Worm (Caenorhabditis elegans) whole organism, young adult: ENCODE results near the gene M142.5.

Source experiments
- C06A6.2 ChIP-seq: fragments of 200-800 bp; sonication (Bioruptor generic); conservative IDR thresholded peaks from 2 replicates; pipeline ENCODE4 v1.3.6; 2022; ENCODE audit warnings: missing genetic modification characterization, missing compliant biosample characterization
- F33H1.4 ChIP-seq: fragments of 200-800 bp; sonication (Bioruptor generic); IDR thresholded peaks from 2 replicates; pipeline ENCODE4 v1.3.6; 2022; ENCODE audit warnings: missing genetic modification reagents, missing genetic modification characterization, missing compliant biosample characterization
- F52B5.7 ChIP-seq: sonication (generic microtip); optimal IDR thresholded peaks from 2 replicates; lab custom pipeline; 2016; ENCODE audit warnings: mild to moderate bottlenecking, missing genetic modification characterization, missing compliant biosample characterization
- K12H6.12 ChIP-seq: fragments of 200-800 bp; sonication (Bioruptor generic); optimal IDR thresholded peaks from 2 replicates; lab custom pipeline; 2018; ENCODE audit warnings: mild to moderate bottlenecking, missing genetic modification characterization, missing compliant biosample characterization
- Y53F4B.3 ChIP-seq: fragments of 200-800 bp; sonication (Bioruptor generic); IDR thresholded peaks from 2 replicates; pipeline ENCODE4 v1.3.6; 2022; ENCODE audit warnings: missing genetic modification reagents, missing genetic modification characterization, missing compliant biosample characterization
- Y56A3A.18 ChIP-seq: fragments of 200-800 bp; sonication (Bioruptor generic); IDR thresholded peaks from 2 replicates; pipeline ENCODE4 v1.3.6; 2022; ENCODE audit warnings: missing genetic modification reagents, missing genetic modification characterization, missing compliant biosample characterization
- ZK185.1 ChIP-seq: sonication (generic microtip); optimal IDR thresholded peaks from 2 replicates; lab custom pipeline; 2016; ENCODE audit warnings: mild to moderate bottlenecking, missing genetic modification characterization, missing compliant biosample characterization; ENCODE audit not compliant: poor library complexity, severe bottlenecking
- ama-1 ChIP-seq, 3 experiments: fragments of 150-350 bp in 1 of 3; sonication (generic microtip) in 2 of 3; optimal IDR thresholded peaks; 2 replicates each; lab custom pipeline; 2014 to 2018; ENCODE audit warnings: missing biosample characterization in 2 of 3, missing genetic modification characterization in 2 of 3, missing genetic modification reagents in 2 of 3
- atf-7 ChIP-seq: sonication (generic microtip); optimal IDR thresholded peaks from 2 replicates; lab custom pipeline; 2017; ENCODE audit warnings: mild to moderate bottlenecking, missing genetic modification characterization, missing compliant biosample characterization
- attf-6 ChIP-seq: fragments of 200-800 bp; sonication (Bioruptor generic); IDR thresholded peaks from 2 replicates; pipeline ENCODE4 v1.3.6; 2022; ENCODE audit warnings: missing genetic modification reagents, missing genetic modification characterization, missing compliant biosample characterization
- cebp-1 ChIP-seq, 2 experiments: fragments of 200-800 bp in 1 of 2; sonication (Bioruptor generic) in 1 of 2; sonication (generic microtip) in 1 of 2; IDR thresholded peaks in 1 of 2; optimal IDR thresholded peaks in 1 of 2; 2 replicates each; pipeline versions ENCODE4 v1.3.6 to Lab custom; 2017 to 2022; ENCODE audit warnings: missing compliant biosample characterization in 2 of 2, missing genetic modification characterization in 2 of 2, mild to moderate bottlenecking in 1 of 2, missing genetic modification reagents in 1 of 2, moderate library complexity in 1 of 2
- dpff-1 ChIP-seq: sonication (generic microtip); optimal IDR thresholded peaks from 2 replicates; lab custom pipeline; 2017; ENCODE audit warnings: mild to moderate bottlenecking, missing genetic modification characterization, missing compliant biosample characterization
- dpl-1 ChIP-seq: fragments of 150-350 bp; optimal IDR thresholded peaks from 2 replicates; lab custom pipeline; 2014; ENCODE audit warnings: missing biosample characterization, missing genetic modification reagents, missing genetic modification characterization
- efl-1 ChIP-seq: fragments of 150-350 bp; optimal IDR thresholded peaks from 2 replicates; lab custom pipeline; 2014; ENCODE audit warnings: missing biosample characterization, missing genetic modification reagents, missing genetic modification characterization
- egl-18 ChIP-seq: fragments of 200-800 bp; sonication (Bioruptor generic); IDR thresholded peaks from 2 replicates; pipeline ENCODE4 v1.3.6; 2022; ENCODE audit warnings: missing genetic modification reagents, missing genetic modification characterization, missing compliant biosample characterization
- egl-44 ChIP-seq: fragments of 200-800 bp; sonication (Bioruptor generic); IDR thresholded peaks from 2 replicates; pipeline ENCODE4 v1.3.6; 2022; ENCODE audit warnings: missing genetic modification reagents, missing genetic modification characterization, missing compliant biosample characterization
- egrh-3 ChIP-seq: fragments of 200-800 bp; sonication (Bioruptor generic); IDR thresholded peaks from 2 replicates; pipeline ENCODE4 v1.3.6; 2022; ENCODE audit warnings: missing genetic modification reagents, missing genetic modification characterization, missing compliant biosample characterization
- hlh-26 ChIP-seq: fragments of 200-800 bp; sonication (Bioruptor generic); conservative IDR thresholded peaks from 2 replicates; pipeline ENCODE4 v1.3.6; 2022; ENCODE audit warnings: missing genetic modification reagents, missing genetic modification characterization, missing compliant biosample characterization
- hmg-1.2 ChIP-seq: fragments of 200-800 bp; sonication (Bioruptor generic); IDR thresholded peaks from 2 replicates; pipeline ENCODE4 v1.3.6; 2022; ENCODE audit warnings: missing genetic modification reagents, missing genetic modification characterization, missing compliant biosample characterization
- lin-35 ChIP-seq, 3 experiments: fragments of 150-350 bp in 2 of 3; sonication (generic microtip) in 1 of 3; optimal IDR thresholded peaks; 2 replicates each; lab custom pipeline; 2014 to 2018; ENCODE audit warnings: missing biosample characterization in 3 of 3, missing genetic modification characterization in 3 of 3, missing genetic modification reagents in 3 of 3
- lin-40 ChIP-seq: sonication (generic microtip); optimal IDR thresholded peaks from 2 replicates; lab custom pipeline; 2016; ENCODE audit warnings: missing genetic modification characterization, mild to moderate bottlenecking, missing compliant biosample characterization, missing genotype, missing genetic modification reagents
- lsl-1 ChIP-seq: fragments of 200-800 bp; sonication (Bioruptor generic); optimal IDR thresholded peaks from 2 replicates; lab custom pipeline; 2018; ENCODE audit warnings: mild to moderate bottlenecking, missing genetic modification characterization, moderate library complexity, missing compliant biosample characterization
- madf-6 ChIP-seq: fragments of 200-800 bp; sonication (Bioruptor generic); IDR thresholded peaks from 2 replicates; pipeline ENCODE4 v1.3.6; 2022; ENCODE audit warnings: missing genetic modification reagents, missing genetic modification characterization, missing compliant biosample characterization
- mcd-1 ChIP-seq: fragments of 200-800 bp; sonication (Bioruptor generic); IDR thresholded peaks from 2 replicates; pipeline ENCODE4 v1.3.6; 2022; ENCODE audit warnings: missing genetic modification reagents, missing genetic modification characterization, missing compliant biosample characterization
- mes-4 ChIP-seq: sonication (generic microtip); optimal IDR thresholded peaks from 2 replicates; lab custom pipeline; 2016; ENCODE audit warnings: missing genotype, missing genetic modification characterization, missing compliant biosample characterization
- nhr-120 ChIP-seq: fragments of 200-800 bp; sonication (Bioruptor generic); IDR thresholded peaks from 2 replicates; pipeline ENCODE4 v1.3.6; 2022; ENCODE audit warnings: missing genetic modification characterization, missing compliant biosample characterization
- nhr-90 ChIP-seq: sonication (generic microtip); optimal IDR thresholded peaks from 2 replicates; lab custom pipeline; 2016; ENCODE audit warnings: missing genotype, mild to moderate bottlenecking, missing genetic modification characterization, missing compliant biosample characterization
- snpc-3.4 ChIP-seq: sonication (generic microtip); optimal IDR thresholded peaks from 2 replicates; lab custom pipeline; 2017; ENCODE audit warnings: missing genetic modification characterization, mild to moderate bottlenecking, missing compliant biosample characterization, antibody characterized with exemption, moderate library complexity, missing genotype, missing genetic modification reagents
- snpc-4 ChIP-seq, 5 experiments: fragments of 150-350 bp in 1 of 5; sonication (generic microtip) in 4 of 5; optimal IDR thresholded peaks; 2 replicates each; lab custom pipeline; 2014 to 2018; ENCODE audit warnings: missing genetic modification characterization in 5 of 5, missing biosample characterization in 3 of 5, antibody characterized with exemption in 2 of 5, mild to moderate bottlenecking in 2 of 5, missing compliant biosample characterization in 2 of 5, missing genotype in 2 of 5, moderate library complexity in 2 of 5, missing genetic modification reagents in 1 of 5
- sptf-2 ChIP-seq: fragments of 200-800 bp; sonication (Bioruptor generic); optimal IDR thresholded peaks from 2 replicates; lab custom pipeline; 2018; ENCODE audit warnings: mild to moderate bottlenecking, missing genetic modification characterization, missing compliant biosample characterization
- tlf-1 ChIP-seq: fragments of 200-800 bp; sonication (Bioruptor generic); optimal IDR thresholded peaks from 2 replicates; lab custom pipeline; 2018; ENCODE audit warnings: mild to moderate bottlenecking, missing genetic modification characterization, missing compliant biosample characterization
- xnd-1 ChIP-seq: sonication (generic microtip); optimal IDR thresholded peaks from 2 replicates; lab custom pipeline; 2016; ENCODE audit warnings: missing genotype, missing genetic modification reagents, missing genetic modification characterization, missing compliant biosample characterization
- zfh-2 ChIP-seq: fragments of 200-800 bp; sonication (Bioruptor generic); conservative IDR thresholded peaks from 2 replicates; pipeline ENCODE4 v1.3.6; 2022; ENCODE audit warnings: missing genetic modification reagents, missing genetic modification characterization, missing compliant biosample characterization
- ztf-25 ChIP-seq: fragments of 200-800 bp; sonication (Bioruptor generic); IDR thresholded peaks from 2 replicates; pipeline ENCODE4 v1.3.6; 2022; ENCODE audit warnings: missing genetic modification reagents, missing genetic modification characterization, missing compliant biosample characterization
- ztf-26 ChIP-seq: sonication (generic microtip); optimal IDR thresholded peaks from 2 replicates; lab custom pipeline; 2017; ENCODE audit warnings: missing genetic modification characterization, missing compliant biosample characterization
- ztf-28 ChIP-seq: fragments of 200-800 bp; sonication (Bioruptor generic); IDR thresholded peaks from 2 replicates; pipeline ENCODE4 v1.3.6; 2022; ENCODE audit warnings: missing genetic modification reagents, missing genetic modification characterization, missing compliant biosample characterization
- ztf-6 ChIP-seq: fragments of 200-800 bp; sonication (Bioruptor generic); IDR thresholded peaks from 2 replicates; pipeline ENCODE4 v1.3.6; 2022; ENCODE audit warnings: missing genetic modification reagents, missing genetic modification characterization, missing compliant biosample characterization

Gene M142.5

DNA sequence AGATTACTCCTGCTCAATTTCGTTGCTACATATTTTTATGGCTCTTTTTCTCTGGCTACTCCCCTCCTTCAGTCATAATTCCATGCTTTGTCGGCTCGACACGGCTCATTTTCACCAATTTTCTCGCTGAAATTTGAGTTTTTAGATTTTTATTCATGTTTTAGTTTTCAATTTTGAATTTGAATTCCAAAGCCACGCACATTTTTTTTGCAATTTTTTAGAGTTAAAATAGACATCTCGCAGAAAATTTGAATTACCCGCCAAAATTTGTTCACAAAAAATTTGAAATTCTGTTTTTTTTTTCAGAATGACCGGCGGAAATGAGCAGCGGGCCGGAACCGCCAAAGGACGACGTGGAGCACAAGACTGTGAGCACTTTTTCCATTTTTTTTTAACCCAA, 28.7 kb upstream of the M142.5 start, which contains the start of gene unc-119:
TSS of gene unc-119 (plus strand) at position 301 of the 400 bp plus-strand sequence.
- TF ChIP-seq mes-4 (tag; lab: Kevin White, UChicago) (no peak), ztf-26 (tag; lab: Kevin White, UChicago) (no peak), egl-18 (GFP tag; lab: Robert Waterston, UW) (no peak), ztf-28 (GFP tag; lab: Robert Waterston, UW) (no peak), hlh-26 (GFP tag; lab: Robert Waterston, UW) (no peak), attf-6 (GFP tag; lab: Robert Waterston, UW) (no peak), ztf-6 (GFP tag; lab: Robert Waterston, UW) (no peak), C06A6.2 (GFP tag; lab: Robert Waterston, UW) (no peak), Y56A3A.18 (no peak), dpff-1 (tag; lab: Kevin White, UChicago) (no peak), snpc-3.4 (tag; lab: Kevin White, UChicago) (no peak), snpc-4 (GFP tag; optimal IDR thresholded peaks at IDR 0.05; lab: Kevin White, UChicago) (no peak), snpc-4 (tag; optimal IDR thresholded peaks at IDR 0.05; lab: Kevin White, UChicago) (no peak), ztf-25 (GFP tag; lab: Robert Waterston, UW) (no peak), nhr-120 (no peak), F52B5.7 (tag; lab: Kevin White, UChicago) (no peak), egrh-3 (GFP tag; lab: Robert Waterston, UW) (no peak), Y53F4B.3 (GFP tag; lab: Robert Waterston, UW) (no peak), lsl-1 (GFP tag; lab: Kevin White, UChicago) (no peak), sptf-2 (GFP tag; lab: Kevin White, UChicago) (no peak), madf-6 (no peak)

DNA sequence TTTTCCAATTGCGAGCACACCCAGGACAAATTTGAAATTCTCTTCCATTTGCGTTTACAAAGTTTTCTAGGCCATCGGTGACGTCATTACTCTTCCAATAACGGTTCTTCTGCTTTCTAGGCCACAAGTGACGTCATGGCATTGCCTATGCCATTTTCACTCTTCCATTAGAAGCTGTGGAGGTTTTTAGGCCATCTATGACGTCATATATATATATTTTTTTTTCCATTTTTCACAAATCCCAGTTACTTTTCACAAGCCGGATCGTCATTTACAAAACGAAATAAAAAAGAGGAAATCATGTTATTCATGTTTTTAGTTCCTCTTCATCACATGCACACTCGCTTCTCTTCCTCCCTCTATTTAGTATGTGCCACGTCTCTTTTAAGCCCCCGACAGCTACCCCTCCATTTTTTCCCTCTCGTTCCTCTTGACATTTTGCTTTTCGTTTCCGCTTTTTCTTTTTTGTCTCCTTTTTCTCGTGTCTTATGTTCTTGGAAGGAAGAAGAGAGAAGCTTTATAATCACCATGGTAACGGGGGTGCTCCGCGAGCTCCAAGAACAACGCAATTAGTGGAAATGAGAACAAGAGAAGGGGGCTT, 27.9 kb upstream of the M142.5 start:
- TF ChIP-seq nhr-90 (tag; lab: Kevin White, UChicago) (no peak), atf-7 (peak; percentile 62), ZK185.1 (no peak), K12H6.12 (tag; lab: Kevin White, UChicago) (peak; percentile 12)

DNA sequence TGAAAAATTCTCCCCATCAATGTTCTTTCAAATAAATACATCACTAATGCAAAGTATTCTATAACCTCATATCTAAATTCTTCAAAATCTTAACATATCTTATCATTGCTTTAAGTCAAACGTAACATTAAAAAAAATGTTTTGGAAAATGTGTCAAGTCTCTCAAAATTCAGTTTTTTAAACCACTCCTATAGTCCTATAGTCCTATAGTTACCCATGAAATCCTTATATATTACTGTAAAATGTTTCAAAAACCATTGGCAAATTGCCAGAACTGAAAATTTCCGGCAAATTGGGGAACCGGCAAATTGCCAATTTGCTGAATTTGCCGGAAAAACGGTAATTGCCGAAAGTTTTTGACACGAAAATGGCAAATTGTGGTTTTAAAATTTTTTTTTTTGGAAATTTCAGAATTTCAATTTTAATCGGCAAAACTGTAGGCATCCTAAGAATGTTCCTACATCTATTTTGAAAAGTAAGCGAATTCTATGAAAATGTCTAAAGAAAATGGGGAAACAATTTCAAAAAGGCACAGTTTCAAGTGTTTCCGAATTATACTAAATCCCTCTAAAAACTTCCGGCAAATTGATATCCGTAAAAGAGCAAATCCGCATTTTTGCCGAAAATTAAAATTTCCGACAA, 26.6 kb upstream of the M142.5 start:
- TF ChIP-seq lin-35 (GFP tag; optimal IDR thresholded peaks at IDR 0.05; lab: Kevin White, UChicago): peak in 1 of 3 experiments; percentile 76
- TF ChIP-seq efl-1 (GFP tag; lab: Kevin White, UChicago): peak; percentile 54
- TF ChIP-seq dpff-1 (tag; lab: Kevin White, UChicago): no peak
- no peak for TF ChIP-seq tlf-1 (GFP tag; lab: Kevin White, UChicago)
- peak; percentile 79 for TF ChIP-seq dpl-1
- no peak for TF ChIP-seq lin-40
- no peak for TF ChIP-seq xnd-1

- TF ChIP-seq lin-35 (GFP tag; optimal IDR thresholded peaks at IDR 0.05; lab: Kevin White, UChicago) (peak in 2 of 3 experiments; percentile 46 to 88), egl-44 (GFP tag; lab: Robert Waterston, UW) (no peak), efl-1 (GFP tag; lab: Kevin White, UChicago) (peak; percentile 45), zfh-2 (GFP tag; lab: Robert Waterston, UW) (0 out of 2 replicates have a peak, but pooled peaks have one; percentile 18), lin-40 (peak; percentile 27), hmg-1.2 (peak; percentile 84), mcd-1 (GFP tag; lab: Robert Waterston, UW) (peak; percentile 40), K12H6.12 (tag; lab: Kevin White, UChicago) (peak; percentile 12), dpl-1 (peak; percentile 51), attf-6 (GFP tag; lab: Robert Waterston, UW) (no peak), cebp-1 (GFP tag; IDR thresholded peaks at IDR 0.05; lab: Robert Waterston, UW) (0 out of 2 replicates have a peak, but pooled peaks have one; percentile 19), cebp-1 (tag; optimal IDR thresholded peaks at IDR 0.05; lab: Kevin White, UChicago) (peak; percentile 52), ama-1 (optimal IDR thresholded peaks at IDR 0.05; lab: Kevin White, UChicago) (no peak), ama-1 (GFP tag; optimal IDR thresholded peaks at IDR 0.05; lab: Kevin White, UChicago) (peak in 1 of 2 experiments; percentile 12), snpc-4 (GFP tag; optimal IDR thresholded peaks at IDR 0.05; lab: Kevin White, UChicago) (peak; percentile 61), snpc-4 (tag; optimal IDR thresholded peaks at IDR 0.05; lab: Kevin White, UChicago) (no peak), F33H1.4 (GFP tag; lab: Robert Waterston, UW) (no peak)
Measured at ce11 chrIII:10905112-10905511, 25.9 kb upstream of the M142.5 start.
